Worm (Caenorhabditis elegans) whole organism, young adult: Measurements from ENCODE around the gene lron-4.

ENCODE experiments used
- B0261.1 ChIP-seq: sonication (generic microtip); optimal IDR thresholded peaks from 2 replicates; lab custom pipeline; 2016; ENCODE audit warnings: mild to moderate bottlenecking, missing genetic modification characterization, moderate library complexity, missing compliant biosample characterization
- F39B2.1 ChIP-seq: fragments of 200-800 bp; sonication (Bioruptor generic); IDR thresholded peaks from 2 replicates; pipeline ENCODE4 v1.3.6; 2022; ENCODE audit warnings: missing genetic modification reagents, missing genetic modification characterization, missing compliant biosample characterization
- F55B11.4 ChIP-seq: sonication (generic microtip); optimal IDR thresholded peaks from 2 replicates; lab custom pipeline; 2016; ENCODE audit warnings: missing compliant biosample characterization, missing genetic modification characterization, borderline replicate concordance; ENCODE audit not compliant: insufficient read depth
- Y53F4B.3 ChIP-seq: fragments of 200-800 bp; sonication (Bioruptor generic); IDR thresholded peaks from 2 replicates; pipeline ENCODE4 v1.3.6; 2022; ENCODE audit warnings: missing genetic modification reagents, missing genetic modification characterization, missing compliant biosample characterization
- Y56A3A.18 ChIP-seq: fragments of 200-800 bp; sonication (Bioruptor generic); IDR thresholded peaks from 2 replicates; pipeline ENCODE4 v1.3.6; 2022; ENCODE audit warnings: missing genetic modification reagents, missing genetic modification characterization, missing compliant biosample characterization
- akir-1 ChIP-seq: fragments of 200-800 bp; sonication (Bioruptor generic); optimal IDR thresholded peaks from 2 replicates; lab custom pipeline; 2018; ENCODE audit warnings: mild to moderate bottlenecking, missing genetic modification characterization, moderate library complexity, missing compliant biosample characterization
- aptf-2 ChIP-seq: fragments of 200-800 bp; sonication (Bioruptor generic); conservative IDR thresholded peaks from 2 replicates; pipeline ENCODE4 v1.3.6; 2022; ENCODE audit warnings: missing genetic modification reagents, missing genetic modification characterization, missing compliant biosample characterization
- aptf-3 ChIP-seq: fragments of 200-800 bp; sonication (Bioruptor generic); IDR thresholded peaks from 2 replicates; pipeline ENCODE4 v1.3.6; 2022; ENCODE audit warnings: missing genetic modification characterization, missing compliant biosample characterization
- attf-3 ChIP-seq: fragments of 200-800 bp; sonication (Bioruptor generic); conservative IDR thresholded peaks from 2 replicates; pipeline ENCODE4 v1.3.6; 2022; ENCODE audit warnings: missing genetic modification reagents, missing genetic modification characterization, missing compliant biosample characterization
- attf-5 ChIP-seq: fragments of 200-800 bp; sonication (Bioruptor generic); optimal IDR thresholded peaks from 2 replicates; lab custom pipeline; 2018; ENCODE audit warnings: mild to moderate bottlenecking, missing genetic modification characterization, missing compliant biosample characterization
- ceh-27 ChIP-seq: fragments of 200-800 bp; sonication (Bioruptor generic); optimal IDR thresholded peaks from 2 replicates; lab custom pipeline; 2018; ENCODE audit warnings: mild to moderate bottlenecking, missing genetic modification characterization, moderate library complexity, missing compliant biosample characterization
- ceh-58 ChIP-seq: fragments of 200-800 bp; sonication (Bioruptor generic); IDR thresholded peaks from 2 replicates; pipeline ENCODE4 v1.3.6; 2022; ENCODE audit warnings: missing genetic modification characterization, missing compliant biosample characterization
- dpff-1 ChIP-seq: sonication (generic microtip); optimal IDR thresholded peaks from 2 replicates; lab custom pipeline; 2017; ENCODE audit warnings: mild to moderate bottlenecking, missing genetic modification characterization, missing compliant biosample characterization
- dpl-1 ChIP-seq: fragments of 150-350 bp; optimal IDR thresholded peaks from 2 replicates; lab custom pipeline; 2014; ENCODE audit warnings: missing biosample characterization, missing genetic modification reagents, missing genetic modification characterization
- egl-18 ChIP-seq: fragments of 200-800 bp; sonication (Bioruptor generic); IDR thresholded peaks from 2 replicates; pipeline ENCODE4 v1.3.6; 2022; ENCODE audit warnings: missing genetic modification reagents, missing genetic modification characterization, missing compliant biosample characterization
- gei-17 ChIP-seq: fragments of 200-800 bp; sonication (Bioruptor generic); optimal IDR thresholded peaks from 2 replicates; lab custom pipeline; 2018; ENCODE audit warnings: mild to moderate bottlenecking, missing genetic modification characterization, missing compliant biosample characterization
- him-1 ChIP-seq: sonication (generic microtip); optimal IDR thresholded peaks from 2 replicates; lab custom pipeline; 2016; ENCODE audit warnings: missing genotype, missing genetic modification reagents, missing genetic modification characterization, missing compliant biosample characterization
- hlh-12 ChIP-seq: sonication (generic microtip); optimal IDR thresholded peaks from 2 replicates; lab custom pipeline; 2016; ENCODE audit warnings: missing genetic modification characterization, missing compliant biosample characterization
- hrde-1 ChIP-seq: sonication (generic microtip); optimal IDR thresholded peaks from 2 replicates; lab custom pipeline; 2016; ENCODE audit warnings: missing genetic modification characterization, mild to moderate bottlenecking, missing compliant biosample characterization, moderate library complexity, missing genotype, missing genetic modification reagents, borderline replicate concordance
- let-607 ChIP-seq, 2 experiments: fragments of 200-800 bp in 1 of 2; sonication (Bioruptor generic) in 1 of 2; sonication (generic microtip) in 1 of 2; optimal IDR thresholded peaks; 2 replicates each; lab custom pipeline; 2016 to 2018; ENCODE audit warnings: mild to moderate bottlenecking in 2 of 2, missing compliant biosample characterization in 2 of 2, missing genetic modification characterization in 2 of 2, moderate library complexity in 2 of 2, missing genotype in 1 of 2
- lin-26 ChIP-seq: fragments of 200-800 bp; sonication (Bioruptor generic); IDR thresholded peaks from 2 replicates; pipeline ENCODE4 v1.3.6; 2022; ENCODE audit warnings: missing genetic modification reagents, missing genetic modification characterization, missing compliant biosample characterization
- lin-35 ChIP-seq, 3 experiments: fragments of 150-350 bp in 2 of 3; sonication (generic microtip) in 1 of 3; optimal IDR thresholded peaks; 2 replicates each; lab custom pipeline; 2014 to 2018; ENCODE audit warnings: missing biosample characterization in 3 of 3, missing genetic modification characterization in 3 of 3, missing genetic modification reagents in 3 of 3
- lin-40 ChIP-seq: sonication (generic microtip); optimal IDR thresholded peaks from 2 replicates; lab custom pipeline; 2016; ENCODE audit warnings: missing genetic modification characterization, mild to moderate bottlenecking, missing compliant biosample characterization, missing genotype, missing genetic modification reagents
- lsl-1 ChIP-seq: fragments of 200-800 bp; sonication (Bioruptor generic); optimal IDR thresholded peaks from 2 replicates; lab custom pipeline; 2018; ENCODE audit warnings: mild to moderate bottlenecking, missing genetic modification characterization, moderate library complexity, missing compliant biosample characterization
- lsy-27 ChIP-seq: sonication (generic microtip); optimal IDR thresholded peaks from 2 replicates; lab custom pipeline; 2017; ENCODE audit warnings: missing genetic modification characterization, mild to moderate bottlenecking, missing compliant biosample characterization, antibody characterized with exemption, missing genotype, borderline replicate concordance; ENCODE audit not compliant: insufficient read depth
- madf-3 ChIP-seq: fragments of 200-800 bp; sonication (Bioruptor generic); IDR thresholded peaks from 2 replicates; pipeline ENCODE4 v1.3.6; 2022; ENCODE audit warnings: missing genetic modification reagents, missing genetic modification characterization, missing compliant biosample characterization
- madf-8 ChIP-seq: fragments of 200-800 bp; sonication (Bioruptor generic); conservative IDR thresholded peaks from 2 replicates; pipeline ENCODE4 v1.3.6; 2022; ENCODE audit warnings: missing genetic modification reagents, missing genetic modification characterization, missing compliant biosample characterization
- mes-4 ChIP-seq: sonication (generic microtip); optimal IDR thresholded peaks from 2 replicates; lab custom pipeline; 2016; ENCODE audit warnings: missing genotype, missing genetic modification characterization, missing compliant biosample characterization
- nfya-2 ChIP-seq: fragments of 200-800 bp; sonication (Bioruptor generic); IDR thresholded peaks from 2 replicates; pipeline ENCODE4 v1.3.6; 2022; ENCODE audit warnings: missing genetic modification reagents, missing genetic modification characterization, missing compliant biosample characterization
- pha-4 ChIP-seq: fragments of 150-350 bp; sonication (generic microtip); optimal IDR thresholded peaks from 2 replicates; lab custom pipeline; 2014; ENCODE audit warnings: missing biosample characterization, missing genetic modification reagents, missing genetic modification characterization
- rec-8 ChIP-seq, 2 experiments: sonication (generic microtip); optimal IDR thresholded peaks; 2 replicates each; lab custom pipeline; 2016; ENCODE audit warnings: mild to moderate bottlenecking in 2 of 2, missing genetic modification characterization in 2 of 2, missing genetic modification reagents in 2 of 2, missing genotype in 2 of 2, missing biosample characterization in 1 of 2, missing compliant biosample characterization in 1 of 2, moderate library complexity in 1 of 2
- repo-1 ChIP-seq: sonication (generic microtip); optimal IDR thresholded peaks from 2 replicates; lab custom pipeline; 2017; ENCODE audit warnings: mild to moderate bottlenecking, missing genetic modification characterization, missing compliant biosample characterization
- rpc-1 ChIP-seq, 2 experiments: fragments of 150-350 bp in 1 of 2; sonication (generic microtip) in 1 of 2; optimal IDR thresholded peaks; 2 replicates each; lab custom pipeline; 2014 to 2018; ENCODE audit warnings: missing biosample characterization in 1 of 2, missing genetic modification characterization in 1 of 2, missing genetic modification reagents in 1 of 2, missing genotype in 1 of 2
- snpc-1.1 ChIP-seq: sonication (generic microtip); optimal IDR thresholded peaks from 2 replicates; lab custom pipeline; 2017; ENCODE audit warnings: missing genetic modification characterization, mild to moderate bottlenecking, missing compliant biosample characterization, antibody characterized with exemption, moderate library complexity, missing genotype, missing genetic modification reagents; ENCODE audit not compliant: insufficient read depth
- snpc-3.4 ChIP-seq: sonication (generic microtip); optimal IDR thresholded peaks from 2 replicates; lab custom pipeline; 2017; ENCODE audit warnings: missing genetic modification characterization, mild to moderate bottlenecking, missing compliant biosample characterization, antibody characterized with exemption, moderate library complexity, missing genotype, missing genetic modification reagents
- sptf-2 ChIP-seq: fragments of 200-800 bp; sonication (Bioruptor generic); optimal IDR thresholded peaks from 2 replicates; lab custom pipeline; 2018; ENCODE audit warnings: mild to moderate bottlenecking, missing genetic modification characterization, missing compliant biosample characterization
- tbp1 ChIP-seq: fragments of 200-800 bp; sonication (Bioruptor generic); optimal IDR thresholded peaks from 2 replicates; lab custom pipeline; 2018; ENCODE audit warnings: mild to moderate bottlenecking, missing genetic modification characterization, missing compliant biosample characterization
- unc-130 ChIP-seq: sonication (generic microtip); optimal IDR thresholded peaks from 2 replicates; lab custom pipeline; 2016; ENCODE audit warnings: missing genetic modification reagents, missing genetic modification characterization, missing compliant biosample characterization
- xnd-1 ChIP-seq: sonication (generic microtip); optimal IDR thresholded peaks from 2 replicates; lab custom pipeline; 2016; ENCODE audit warnings: missing genotype, missing genetic modification reagents, missing genetic modification characterization, missing compliant biosample characterization
- zim-3 ChIP-seq: sonication (generic microtip); optimal IDR thresholded peaks from 2 replicates; lab custom pipeline; 2017; ENCODE audit warnings: mild to moderate bottlenecking, missing genetic modification characterization, moderate library complexity, missing compliant biosample characterization
- ztf-18 ChIP-seq: sonication (generic microtip); optimal IDR thresholded peaks from 2 replicates; lab custom pipeline; 2016; ENCODE audit warnings: missing genotype, mild to moderate bottlenecking, missing genetic modification characterization, missing compliant biosample characterization
- ztf-22 ChIP-seq: fragments of 200-800 bp; sonication (Bioruptor generic); optimal IDR thresholded peaks from 2 replicates; lab custom pipeline; 2018; ENCODE audit warnings: mild to moderate bottlenecking, missing genetic modification characterization, moderate library complexity, missing compliant biosample characterization
- ztf-25 ChIP-seq: fragments of 200-800 bp; sonication (Bioruptor generic); IDR thresholded peaks from 2 replicates; pipeline ENCODE4 v1.3.6; 2022; ENCODE audit warnings: missing genetic modification reagents, missing genetic modification characterization, missing compliant biosample characterization
- ztf-26 ChIP-seq: sonication (generic microtip); optimal IDR thresholded peaks from 2 replicates; lab custom pipeline; 2017; ENCODE audit warnings: missing genetic modification characterization, missing compliant biosample characterization
- ztf-28 ChIP-seq: fragments of 200-800 bp; sonication (Bioruptor generic); IDR thresholded peaks from 2 replicates; pipeline ENCODE4 v1.3.6; 2022; ENCODE audit warnings: missing genetic modification reagents, missing genetic modification characterization, missing compliant biosample characterization

lron-4 gene

DNA sequence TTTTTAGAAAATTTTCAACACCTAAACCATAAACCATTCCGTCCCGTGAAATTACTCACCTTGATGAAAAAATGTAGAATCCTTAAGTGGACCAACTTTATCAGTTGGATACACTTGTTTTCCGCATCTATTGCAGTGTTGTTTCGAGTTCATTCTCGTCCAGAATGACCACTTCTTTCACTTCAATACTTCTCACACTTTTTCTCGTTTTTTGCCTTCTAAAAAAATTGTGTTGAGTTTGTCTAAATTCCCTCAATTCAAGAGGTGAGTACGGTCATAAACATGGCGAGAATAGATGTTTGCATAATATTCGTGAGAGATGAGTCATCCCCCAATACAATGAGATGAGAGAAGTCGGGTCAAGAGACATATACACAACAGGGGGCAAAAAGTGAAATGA, 19.4 kb downstream of the lron-4 start, which contains the start of gene ltd-1:
ltd-1 (minus strand) TSS at position 218 of the 400 bp plus-strand sequence.
- no peak for TF ChIP-seq pha-4 (tag; lab: Kevin White, UChicago)
- TF ChIP-seq F39B2.1 (GFP tag; lab: Robert Waterston, UW), result no peak
- TF ChIP-seq ztf-18 (tag; lab: Kevin White, UChicago), result no peak

DNA sequence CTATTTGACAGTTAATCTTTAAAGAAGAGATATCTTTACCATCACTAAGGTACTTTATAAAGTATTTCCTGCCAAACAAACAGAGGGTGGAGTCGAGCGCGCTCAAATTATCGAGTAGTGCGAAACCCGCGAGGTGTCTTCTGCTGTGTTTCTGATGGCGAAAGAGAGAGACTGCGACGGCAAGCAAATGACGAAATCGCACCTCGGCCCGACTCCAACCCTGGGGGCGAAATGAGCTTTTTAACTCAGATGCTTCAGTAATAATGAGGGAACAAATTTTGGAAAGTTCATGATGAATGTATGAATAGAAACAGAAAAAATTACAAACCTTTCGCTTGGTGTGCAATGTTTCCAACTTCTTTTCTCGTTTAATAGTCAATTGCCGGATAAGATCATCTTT, 20.4 kb downstream of the lron-4 start:
- TF ChIP-seq ztf-25 (GFP tag; lab: Robert Waterston, UW) (no peak), snpc-1.1 (tag; lab: Kevin White, UChicago) (peak; percentile 95), madf-8 (GFP tag; lab: Robert Waterston, UW) (no peak), dpl-1 (no peak), egl-18 (GFP tag; lab: Robert Waterston, UW) (no peak), akir-1 (GFP tag; lab: Kevin White, UChicago) (no peak), ztf-28 (GFP tag; lab: Robert Waterston, UW) (no peak), rec-8 (tag; optimal IDR thresholded peaks at IDR 0.05; lab: Kevin White, UChicago) (no peak), B0261.1 (tag; lab: Kevin White, UChicago) (no peak), lsy-27 (tag; lab: Kevin White, UChicago) (no peak), sptf-2 (no peak), lin-40 (peak; percentile 26), mes-4 (tag; lab: Kevin White, UChicago) (no peak), hrde-1 (tag; lab: Kevin White, UChicago) (no peak), lin-26 (GFP tag; lab: Robert Waterston, UW) (peak; percentile 60; the same call in 1 of the 2 replicates), tbp1 (GFP tag; lab: Kevin White, UChicago) (peak; percentile 77), let-607 (tag; optimal IDR thresholded peaks at IDR 0.05; lab: Kevin White, UChicago) (no peak), nfya-2 (GFP tag; lab: Robert Waterston, UW) (no peak), unc-130 (GFP tag; lab: Kevin White, UChicago) (no peak), ztf-26 (tag; lab: Kevin White, UChicago) (no peak), gei-17 (no peak), xnd-1 (tag; lab: Kevin White, UChicago) (peak; percentile 8), Y53F4B.3 (GFP tag; lab: Robert Waterston, UW) (no peak), ceh-58 (GFP tag; lab: Robert Waterston, UW) (no peak), repo-1 (tag; lab: Kevin White, UChicago) (no peak), ceh-27 (GFP tag; lab: Kevin White, UChicago) (no peak), hlh-12 (tag; lab: Kevin White, UChicago) (no peak), aptf-3 (GFP tag; lab: Robert Waterston, UW) (no peak), lsl-1 (GFP tag; lab: Kevin White, UChicago) (peak; percentile 56), madf-3 (GFP tag; lab: Robert Waterston, UW) (no peak), Y56A3A.18 (GFP tag; lab: Robert Waterston, UW) (no peak), attf-3 (GFP tag; lab: Robert Waterston, UW) (no peak), dpff-1 (no peak), ztf-22 (GFP tag; lab: Kevin White, UChicago) (no peak), lin-35 (GFP tag; optimal IDR thresholded peaks at IDR 0.05; lab: Kevin White, UChicago) (no peak), him-1 (tag; lab: Kevin White, UChicago) (peak; percentile 89), attf-5 (GFP tag; lab: Kevin White, UChicago) (no peak), snpc-3.4 (tag; lab: Kevin White, UChicago) (peak; percentile 82), F55B11.4 (tag; lab: Kevin White, UChicago) (no peak), aptf-2 (GFP tag; lab: Robert Waterston, UW) (no peak), rpc-1 (optimal IDR thresholded peaks at IDR 0.05; lab: Kevin White, UChicago) (no peak), rpc-1 (tag; optimal IDR thresholded peaks at IDR 0.05; lab: Kevin White, UChicago) (peak; percentile 7), zim-3 (tag; lab: Kevin White, UChicago) (no peak)
